Fruit fly (Drosophila melanogaster) whole organism, wandering third instar larva: ENCODE measurements around the gene CG7556.

ENCODE experiments used
- CrebA ChIP-seq: fragments of 200-800 bp; sonication (Bioruptor generic); optimal IDR thresholded peaks from 2 replicates; lab custom pipeline; 2016; ENCODE audit warnings: missing biosample characterization, mild to moderate bottlenecking, missing genetic modification characterization, borderline replicate concordance
- Dfd ChIP-seq: fragments of >200 bp; optimal IDR thresholded peaks from 2 replicates; lab custom pipeline; 2017; ENCODE audit warnings: missing biosample characterization, missing genetic modification characterization
- Hr83 ChIP-seq: fragments of 200-300 bp; sonication (Bioruptor generic); optimal IDR thresholded peaks from 2 replicates; lab custom pipeline; 2016; ENCODE audit warnings: missing biosample characterization, mild to moderate bottlenecking, missing genetic modification characterization, moderate library complexity; ENCODE audit not compliant: poor library complexity, severe bottlenecking
- br ChIP-seq: fragments of 200-800 bp; sonication (Bioruptor generic); optimal IDR thresholded peaks from 2 replicates; lab custom pipeline; 2016; ENCODE audit warnings: missing biosample characterization, missing genetic modification characterization
- dmrt93B ChIP-seq: fragments of 200-800 bp; sonication (Bioruptor generic); optimal IDR thresholded peaks from 2 replicates; lab custom pipeline; 2018; ENCODE audit warnings: missing biosample characterization, mild to moderate bottlenecking, missing genetic modification characterization
- pan ChIP-seq: fragments of >200 bp; optimal IDR thresholded peaks from 2 replicates; lab custom pipeline; 2017

dm6 chrX:19148798-19149510, 30.7 kb downstream of the CG7556 start:
- TF ChIP-seq br (GFP tag; lab: Kevin White, UChicago) = peak; percentile 35
- TF ChIP-seq dmrt93B = no peak
- TF ChIP-seq Dfd (GFP tag; lab: Kevin White, UChicago) = no peak
- TF ChIP-seq CrebA (GFP tag; lab: Kevin White, UChicago) = peak; percentile 46
- no peak for TF ChIP-seq Hr83 (GFP tag; lab: Kevin White, UChicago)
- TF ChIP-seq pan (lab: Kevin White, UChicago) = no peak
